Fruit fly (Drosophila melanogaster): ENCODE results near the gene fng.

DNA sequence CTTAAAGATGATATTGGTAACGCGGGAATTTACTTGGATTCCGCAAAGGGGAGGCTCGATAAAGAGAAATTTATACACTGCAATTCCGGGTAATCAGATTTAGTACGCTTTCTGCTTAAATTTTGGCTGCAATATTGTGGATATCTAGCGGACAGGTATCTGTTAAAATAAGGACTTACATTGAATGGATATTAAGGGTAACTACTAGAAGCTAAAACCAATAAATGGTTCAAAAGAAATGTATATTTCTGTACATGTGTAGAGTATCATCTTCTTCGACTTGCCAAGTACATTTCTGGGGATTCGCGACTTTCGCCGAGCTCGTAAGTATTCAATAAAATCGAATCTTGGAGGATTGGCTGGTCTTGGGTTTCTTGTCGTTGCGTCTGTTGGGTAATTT, 19.9 kb downstream of the fng start:
- TF ChIP-seq CkIIα-i1 (GFP tag; IDR thresholded peaks at IDR 0.05), result no peak
- no peak for TF ChIP-seq pan (optimal IDR thresholded peaks at IDR 0.05)
- no peak for TF ChIP-seq pan (GFP tag; optimal IDR thresholded peaks at IDR 0.05 in 1 of 2, IDR thresholded peaks at IDR 0.05 in 1 of 2)

Data from whole organism, embryonic.